Fruit fly (Drosophila melanogaster) whole organism, embryonic: Measurements from ENCODE around the gene eEF1alpha2.

ENCODE experiments used
- Awh ChIP-seq: fragments of 200-800 bp; sonication (Bioruptor generic); IDR thresholded peaks from 2 replicates; pipeline ENCODE4, ENCODE4 v1.3.6; 2022; ENCODE audit warnings: missing biosample characterization, missing genetic modification characterization
- CG10462 ChIP-seq: fragments of 200-800 bp; sonication (Bioruptor generic); optimal IDR thresholded peaks from 2 replicates; lab custom pipeline; 2016; ENCODE audit warnings: missing biosample characterization, missing genetic modification characterization
- CG11504 ChIP-seq: fragments of 200-800 bp; sonication (Bioruptor generic); optimal IDR thresholded peaks from 3 replicates; lab custom pipeline; 2019; ENCODE audit warnings: missing biosample characterization, mild to moderate bottlenecking, missing genetic modification characterization, moderate library complexity
- CG1233 ChIP-seq: fragments of 200-800 bp; sonication (Bioruptor generic); optimal IDR thresholded peaks from 4 replicates; lab custom pipeline; 2018; ENCODE audit warnings: missing biosample characterization, mild to moderate bottlenecking, missing genetic modification characterization
- CG14667 ChIP-seq: fragments of 200-800 bp; sonication (Bioruptor generic); IDR thresholded peaks from 2 replicates; pipeline ENCODE4 v1.3.6; 2022; ENCODE audit warnings: missing biosample characterization, missing genetic modification characterization
- CG1603 ChIP-seq: fragments of 200-800 bp; sonication (Bioruptor generic); optimal IDR thresholded peaks from 2 replicates; lab custom pipeline; 2019; ENCODE audit warnings: missing biosample characterization, mild to moderate bottlenecking, missing genetic modification characterization, moderate library complexity
- CG17385 ChIP-seq: fragments of 200-800 bp; sonication (Bioruptor generic); optimal IDR thresholded peaks from 3 replicates; lab custom pipeline; 2018; ENCODE audit warnings: missing biosample characterization, mild to moderate bottlenecking, missing genetic modification characterization
- CG31224 ChIP-seq: fragments of 200-800 bp; sonication (Bioruptor generic); IDR thresholded peaks from 2 replicates; pipeline ENCODE4 v1.3.6; 2022; ENCODE audit warnings: missing biosample characterization, missing genetic modification characterization
- CG3407 ChIP-seq: fragments of 200-800 bp; sonication (Bioruptor generic); optimal IDR thresholded peaks from 2 replicates; lab custom pipeline; 2018; ENCODE audit warnings: missing biosample characterization, mild to moderate bottlenecking, missing genetic modification characterization
- CG3726 ChIP-seq: fragments of 200-800 bp; sonication (Bioruptor generic); IDR thresholded peaks from 3 replicates; pipeline ENCODE4, ENCODE4 v1.3.6; 2022; ENCODE audit warnings: missing biosample characterization, missing genetic modification characterization
- CG3847 ChIP-seq: fragments of 200-800 bp; sonication (Bioruptor generic); IDR thresholded peaks from 2 replicates; pipeline ENCODE4 v1.3.6; 2022; ENCODE audit warnings: missing biosample characterization, missing genetic modification characterization
- CG4282 ChIP-seq: fragments of 200-800 bp; sonication (Bioruptor generic); optimal IDR thresholded peaks from 2 replicates; lab custom pipeline; 2016; ENCODE audit warnings: missing biosample characterization, missing genetic modification characterization
- CG4404 ChIP-seq: fragments of 200-800 bp; sonication (Bioruptor generic); IDR thresholded peaks from 2 replicates; pipeline ENCODE4 v1.3.6; 2022; ENCODE audit warnings: missing biosample characterization, missing genetic modification characterization
- CG6254 ChIP-seq: fragments of 200-800 bp; sonication (Bioruptor generic); optimal IDR thresholded peaks from 3 replicates; lab custom pipeline; 2017; ENCODE audit warnings: mild to moderate bottlenecking, missing biosample characterization, missing genetic modification reagents, missing genetic modification characterization
- CG6272 ChIP-seq: fragments of 200-800 bp; sonication (Bioruptor generic); IDR thresholded peaks from 2 replicates; pipeline ENCODE4 v1.3.6; 2022; ENCODE audit warnings: missing biosample characterization, missing genetic modification characterization
- CG6689 ChIP-seq: fragments of 200-800 bp; sonication (Bioruptor generic); IDR thresholded peaks from 2 replicates; pipeline ENCODE4 v1.3.6; 2022; ENCODE audit warnings: missing biosample characterization, missing genetic modification characterization
- CG7357 ChIP-seq: fragments of 200-800 bp; sonication (Bioruptor generic); IDR thresholded peaks from 3 replicates; pipeline ENCODE4 v1.3.6; 2022; ENCODE audit warnings: missing biosample characterization, missing genetic modification characterization
- CG7963 ChIP-seq: fragments of 200-800 bp; sonication (Bioruptor generic); IDR thresholded peaks from 3 replicates; pipeline ENCODE4 v1.3.6; 2022; ENCODE audit warnings: missing biosample characterization, missing genetic modification characterization; ENCODE audit not compliant: partially characterized antibody
- CG8281 ChIP-seq: fragments of 200-800 bp; sonication (Bioruptor generic); optimal IDR thresholded peaks from 2 replicates; lab custom pipeline; 2018; ENCODE audit warnings: missing biosample characterization, mild to moderate bottlenecking, missing genetic modification characterization, moderate library complexity
- CG8944 ChIP-seq: fragments of 200-800 bp; sonication (Bioruptor generic); optimal IDR thresholded peaks from 3 replicates; lab custom pipeline; 2016; ENCODE audit warnings: missing biosample characterization, missing genetic modification characterization
- CG9797 ChIP-seq: fragments of 200-800 bp; sonication (Bioruptor generic); optimal IDR thresholded peaks from 3 replicates; lab custom pipeline; 2018; ENCODE audit warnings: missing biosample characterization, mild to moderate bottlenecking, missing genetic modification characterization
- CkIIα-i1 ChIP-seq: fragments of 200-800 bp; sonication (Bioruptor generic); IDR thresholded peaks from 2 replicates; pipeline ENCODE4 v1.3.6; 2022; ENCODE audit warnings: missing biosample characterization, missing genetic modification characterization
- Fer3 ChIP-seq: fragments of 200-800 bp; sonication (Bioruptor generic); optimal IDR thresholded peaks from 2 replicates; lab custom pipeline; 2018; ENCODE audit warnings: missing biosample characterization, mild to moderate bottlenecking, missing genetic modification characterization, moderate library complexity
- Hr39 ChIP-seq: fragments of >200 bp; optimal IDR thresholded peaks from 2 replicates; lab custom pipeline; 2017
- NFAT ChIP-seq: fragments of 200-800 bp; sonication (Bioruptor generic); IDR thresholded peaks from 2 replicates; pipeline ENCODE4 v1.3.6; 2022; ENCODE audit warnings: missing biosample characterization, missing genetic modification characterization
- Nf-YB ChIP-seq: fragments of 200-800 bp; sonication (Bioruptor generic); optimal IDR thresholded peaks from 3 replicates; lab custom pipeline; 2019; ENCODE audit warnings: missing biosample characterization, mild to moderate bottlenecking, missing genetic modification characterization, moderate library complexity
- Poxn ChIP-seq: fragments of 200-800 bp; sonication (Bioruptor generic); IDR thresholded peaks from 2 replicates; pipeline ENCODE4 v1.3.6; 2022; ENCODE audit warnings: missing biosample characterization, missing genetic modification characterization
- Ptx1 ChIP-seq: fragments of 200-800 bp; sonication (Bioruptor generic); IDR thresholded peaks from 2 replicates; pipeline ENCODE4 v1.3.6; 2022; ENCODE audit warnings: missing biosample characterization, missing genetic modification characterization
- Side ChIP-seq: fragments of 200-800 bp; sonication (Bioruptor generic); optimal IDR thresholded peaks from 2 replicates; lab custom pipeline; 2016; ENCODE audit warnings: missing biosample characterization, missing genetic modification characterization
- Sin3A ChIP-seq: fragments of >200 bp; optimal IDR thresholded peaks from 2 replicates; lab custom pipeline; 2018
- Sry-δ ChIP-seq: fragments of 200-800 bp; sonication (Bioruptor generic); optimal IDR thresholded peaks from 2 replicates; lab custom pipeline; 2016; ENCODE audit warnings: missing biosample characterization, missing genetic modification characterization
- ac ChIP-seq: fragments of 200-800 bp; sonication (Bioruptor generic); optimal IDR thresholded peaks from 3 replicates; lab custom pipeline; 2017; ENCODE audit warnings: missing biosample characterization, mild to moderate bottlenecking, missing genetic modification characterization
- bbx ChIP-seq: fragments of 200-800 bp; sonication (Bioruptor generic); IDR thresholded peaks from 2 replicates; pipeline ENCODE4 v1.3.6; 2022; ENCODE audit warnings: missing biosample characterization, missing genetic modification characterization; ENCODE audit not compliant: partially characterized antibody
- crc ChIP-seq: fragments of 200-800 bp; sonication (Bioruptor generic); optimal IDR thresholded peaks from 2 replicates; lab custom pipeline; 2016; ENCODE audit warnings: missing biosample characterization, missing genetic modification characterization
- dan ChIP-seq: fragments of 200-800 bp; sonication (Bioruptor generic); IDR thresholded peaks from 2 replicates; pipeline ENCODE4 v1.3.6; 2022; ENCODE audit warnings: missing biosample characterization, missing genetic modification characterization
- disco-r ChIP-seq: fragments of 200-800 bp; sonication (Bioruptor generic); optimal IDR thresholded peaks from 2 replicates; lab custom pipeline; 2016; ENCODE audit warnings: missing biosample characterization, missing genetic modification characterization
- grn ChIP-seq: fragments of 200-800 bp; sonication (Bioruptor generic); optimal IDR thresholded peaks from 3 replicates; lab custom pipeline; 2017; ENCODE audit warnings: missing biosample characterization, missing genetic modification characterization
- ind ChIP-seq: fragments of 200-800 bp; sonication (Bioruptor generic); optimal IDR thresholded peaks from 3 replicates; lab custom pipeline; 2016; ENCODE audit warnings: missing biosample characterization, missing genetic modification characterization
- lbe ChIP-seq: fragments of 200-800 bp; sonication (Bioruptor generic); optimal IDR thresholded peaks from 2 replicates; lab custom pipeline; 2016; ENCODE audit warnings: missing biosample characterization, mild to moderate bottlenecking, missing genetic modification characterization
- lmd ChIP-seq: fragments of 200-800 bp; sonication (Bioruptor generic); IDR thresholded peaks from 2 replicates; pipeline ENCODE4 v1.3.6; 2022; ENCODE audit warnings: missing biosample characterization, missing genetic modification characterization
- mld ChIP-seq: fragments of 200-800 bp; sonication (Bioruptor generic); IDR thresholded peaks from 3 replicates; pipeline ENCODE4 v1.3.6; 2022; ENCODE audit warnings: missing biosample characterization, missing genetic modification characterization; ENCODE audit not compliant: partially characterized antibody
- oc ChIP-seq: fragments of 200-800 bp; sonication (Bioruptor generic); optimal IDR thresholded peaks from 2 replicates; lab custom pipeline; 2018; ENCODE audit warnings: missing biosample characterization, mild to moderate bottlenecking, missing genetic modification characterization, moderate library complexity
- odd ChIP-seq: fragments of 200-800 bp; sonication (Bioruptor generic); optimal IDR thresholded peaks from 2 replicates; lab custom pipeline; 2017; ENCODE audit warnings: missing biosample characterization, mild to moderate bottlenecking, missing genetic modification characterization
- pb ChIP-seq: fragments of 200-800 bp; sonication (Bioruptor generic); optimal IDR thresholded peaks from 3 replicates; lab custom pipeline; 2016; ENCODE audit warnings: missing biosample characterization, missing genetic modification characterization
- psq ChIP-seq: fragments of 200-800 bp; sonication (Bioruptor generic); optimal IDR thresholded peaks from 2 replicates; lab custom pipeline; 2017; ENCODE audit warnings: missing biosample characterization, missing genetic modification characterization
- pum ChIP-seq: fragments of 200-800 bp; sonication (Bioruptor generic); optimal IDR thresholded peaks from 2 replicates; lab custom pipeline; 2016; ENCODE audit warnings: missing biosample characterization, missing genetic modification characterization
- pzg ChIP-seq: fragments of 200-800 bp; sonication (Bioruptor generic); optimal IDR thresholded peaks from 3 replicates; lab custom pipeline; 2018; ENCODE audit warnings: missing biosample characterization, mild to moderate bottlenecking, missing genetic modification characterization, moderate library complexity
- run ChIP-seq: fragments of 200-800 bp; sonication (Bioruptor generic); optimal IDR thresholded peaks from 3 replicates; lab custom pipeline; 2018; ENCODE audit warnings: missing biosample characterization, mild to moderate bottlenecking, missing genetic modification characterization
- sob ChIP-seq: fragments of 200-800 bp; sonication (Bioruptor generic); IDR thresholded peaks from 2 replicates; pipeline ENCODE4 v1.3.6; 2022; ENCODE audit warnings: missing biosample characterization, missing genetic modification characterization
- sr ChIP-seq: fragments of 200-800 bp; sonication (Bioruptor generic); IDR thresholded peaks from 3 replicates; pipeline ENCODE4 v1.3.6; 2022; ENCODE audit warnings: missing biosample characterization, missing genetic modification characterization
- sug ChIP-seq: fragments of 200-800 bp; optimal IDR thresholded peaks from 2 replicates; lab custom pipeline; 2019; ENCODE audit warnings: missing biosample characterization, mild to moderate bottlenecking, missing genetic modification characterization, moderate library complexity
- tgo ChIP-seq: fragments of 200-800 bp; sonication (Bioruptor generic); IDR thresholded peaks from 3 replicates; pipeline ENCODE4 v1.3.6; 2022; ENCODE audit warnings: missing biosample characterization, missing genetic modification characterization
- zen ChIP-seq: fragments of 200-800 bp; sonication (Bioruptor generic); optimal IDR thresholded peaks from 3 replicates; lab custom pipeline; 2018; ENCODE audit warnings: missing biosample characterization, mild to moderate bottlenecking, missing genetic modification characterization, moderate library complexity

The eEF1alpha2 gene

dm6 chr3R:31709142-31709541 is 29.1 kb upstream of the eEF1alpha2 start (continued):
- TF ChIP-seq sr (GFP tag; lab: Robert Waterston, UW) (peak; percentile 69; the same call in 2 of the 3 replicates), bbx (GFP tag; lab: Robert Waterston, UW) (no peak), pb (GFP tag; lab: Kevin White, UChicago) (peak; percentile 17), pzg (no peak), disco-r (GFP tag; lab: Kevin White, UChicago) (no peak), CG8281 (tag; lab: Kevin White, UChicago) (no peak), oc (tag; lab: Kevin White, UChicago) (peak; percentile 35), lmd (GFP tag; lab: Robert Waterston, UW) (peak; percentile 46; the same call in 1 of the 2 replicates), CG9797 (GFP tag; lab: Kevin White, UChicago) (no peak), CG7357 (GFP tag; lab: Robert Waterston, UW) (no peak), CG3407 (GFP tag; lab: Kevin White, UChicago) (no peak), mld (GFP tag; lab: Robert Waterston, UW) (no peak), Poxn (no peak), Side (GFP tag; lab: Kevin White, UChicago) (no peak), zen (tag; lab: Kevin White, UChicago) (no peak), psq (GFP tag; lab: Kevin White, UChicago) (no peak), Sry-δ (GFP tag; lab: Kevin White, UChicago) (no peak), CG14667 (0 out of 2 replicates have a peak, but pooled peaks have one; percentile 6), Nf-YB (GFP tag; lab: Kevin White, UChicago) (no peak), CG31224 (no peak), tgo (GFP tag; lab: Robert Waterston, UW) (peak; percentile 48; the same call in 1 of the 3 replicates), CG6254 (GFP tag; lab: Kevin White, UChicago) (no peak), Sin3A (no peak), CkIIα-i1 (GFP tag; lab: Robert Waterston, UW) (no peak), CG3847 (GFP tag; lab: Robert Waterston, UW) (no peak; the same call in 1 of the 2 replicates), sob (peak; percentile 52; the same call in 1 of the 2 replicates), Fer3 (tag; lab: Kevin White, UChicago) (peak; percentile 16), pum (GFP tag; lab: Kevin White, UChicago) (no peak), dan (GFP tag; lab: Robert Waterston, UW) (no peak), CG6272 (0 out of 2 replicates have a peak, but pooled peaks have one; percentile 14), CG4404 (no peak), crc (GFP tag; lab: Kevin White, UChicago) (no peak), ind (peak; percentile 19), CG1233 (GFP tag; lab: Kevin White, UChicago) (no peak), Awh (GFP tag; lab: Robert Waterston, UW) (no peak), CG4282 (GFP tag; lab: Kevin White, UChicago) (no peak), CG3726 (0 out of 3 replicates have a peak, but pooled peaks have one; percentile 41), CG11504 (tag; lab: Kevin White, UChicago) (peak; percentile 55), ac (GFP tag; lab: Kevin White, UChicago) (no peak), CG6689 (GFP tag; lab: Robert Waterston, UW) (peak; percentile 38), Ptx1 (GFP tag; lab: Robert Waterston, UW) (peak; percentile 68), odd (GFP tag; lab: Kevin White, UChicago) (no peak), CG17385 (GFP tag; lab: Kevin White, UChicago) (no peak), run (tag; lab: Kevin White, UChicago) (no peak), lbe (GFP tag; lab: Kevin White, UChicago) (no peak), NFAT (GFP tag; lab: Robert Waterston, UW) (peak; percentile 20; the same call in 1 of the 2 replicates), Hr39 (lab: Kevin White, UChicago) (no peak), CG10462 (GFP tag; lab: Kevin White, UChicago) (no peak), grn (GFP tag; lab: Kevin White, UChicago) (no peak), sug (tag; lab: Kevin White, UChicago) (no peak), CG7963 (no peak), CG8944 (GFP tag; lab: Kevin White, UChicago) (no peak), CG1603 (peak; percentile 42)
